Worm (Caenorhabditis elegans): ENCODE data around the gene T06E6.15.

T06E6.15 gene

DNA sequence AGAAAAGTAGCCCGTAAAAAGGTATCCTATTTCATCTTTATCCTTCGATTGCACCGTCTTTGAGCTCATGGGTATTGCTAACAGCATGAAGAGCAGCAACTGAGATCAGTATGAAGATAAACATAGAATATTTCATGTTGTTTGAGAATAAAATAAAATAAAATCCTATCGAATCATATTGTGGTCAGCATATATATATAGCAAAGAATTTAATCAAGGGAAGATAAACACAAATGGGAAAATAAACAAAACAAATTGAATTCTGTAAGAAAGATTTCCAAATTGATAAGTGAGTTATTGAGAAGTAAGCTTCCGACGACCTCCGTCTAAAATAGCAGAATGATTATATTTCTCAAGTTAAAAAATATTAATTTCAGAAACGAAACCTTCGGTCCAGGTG, 44.1 kb upstream of the T06E6.15 start, which contains the start of gene T26H5.10:
Gene T26H5.10 (minus strand): TSS at position 101 of the 400 bp plus-strand sequence.
- TF ChIP-seq unc-62 (GFP tag; optimal IDR thresholded peaks at IDR 0.05) (no peak), ceh-83 (GFP tag; optimal IDR thresholded peaks at IDR 0.05) (no peak), mab-5 (tag; optimal IDR thresholded peaks at IDR 0.05) (no peak), elt-3 (tag; optimal IDR thresholded peaks at IDR 0.05) (no peak), flh-1 (GFP tag; optimal IDR thresholded peaks at IDR 0.05) (no peak), mls-2 (tag; optimal IDR thresholded peaks at IDR 0.05) (no peak), hlh-1 (tag; optimal IDR thresholded peaks at IDR 0.05) (no peak), ham-2 (GFP tag; optimal IDR thresholded peaks at IDR 0.05) (no peak), unc-120 (tag; optimal IDR thresholded peaks at IDR 0.05; ENCODE audit: poor library complexity, severe bottlenecking) (no peak), lin-32 (GFP tag; optimal IDR thresholded peaks at IDR 0.05) (no peak), sptf-1 (tag; optimal IDR thresholded peaks at IDR 0.05) (no peak), snpc-4 (tag; optimal IDR thresholded peaks at IDR 0.05) (no peak), nhr-28 (tag; optimal IDR thresholded peaks at IDR 0.05) (no peak)

DNA sequence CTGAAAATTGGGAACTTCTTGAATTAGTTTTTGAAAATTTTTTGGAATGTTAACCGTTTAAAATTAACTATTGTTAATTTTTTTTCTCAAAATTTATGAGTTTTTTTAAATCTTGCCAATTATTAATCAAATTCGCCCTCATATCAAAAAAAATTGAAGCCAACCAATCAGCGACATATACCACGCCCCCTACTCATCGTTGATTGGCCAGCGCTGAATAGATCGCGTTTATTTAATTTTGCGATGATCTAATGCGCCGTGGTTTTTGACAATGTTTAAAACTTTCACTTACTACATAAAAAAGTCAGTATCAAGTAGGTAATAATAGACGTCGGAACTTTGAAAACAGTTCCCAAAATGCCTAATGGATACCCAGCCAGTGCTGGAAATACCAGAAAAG, 42.8 kb upstream of the T06E6.15 start:
- TF ChIP-seq sptf-1 (tag; optimal IDR thresholded peaks at IDR 0.05) (no peak), nhr-2 (tag; optimal IDR thresholded peaks at IDR 0.05) (no peak), nhr-237 (tag; optimal IDR thresholded peaks at IDR 0.05) (no peak), flh-1 (GFP tag; optimal IDR thresholded peaks at IDR 0.05) (no peak), drap-1 (GFP tag; optimal IDR thresholded peaks at IDR 0.05) (no peak), ceh-43 (GFP tag; optimal IDR thresholded peaks at IDR 0.05) (no peak), snpc-4 (tag; optimal IDR thresholded peaks at IDR 0.05) (no peak)

DNA sequence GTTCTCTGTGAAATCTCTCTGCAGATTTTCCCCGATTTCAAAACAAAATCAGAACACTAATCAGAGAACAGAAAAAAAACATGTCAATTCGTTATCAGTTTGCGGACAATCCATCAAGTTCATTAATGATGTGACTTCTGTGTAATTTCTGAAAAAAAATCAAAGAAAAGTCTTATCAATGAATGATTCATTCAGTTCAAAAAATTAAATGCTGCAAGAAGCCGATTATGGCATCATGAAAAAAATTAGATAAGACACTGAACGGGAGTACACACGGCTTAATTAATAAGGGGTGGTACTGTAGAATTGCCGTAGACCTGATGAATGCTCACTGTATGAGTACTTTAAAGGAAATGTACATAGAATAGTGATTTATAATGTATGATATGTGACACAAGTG, 36.5 kb upstream of the T06E6.15 start:
- TF ChIP-seq ztf-11 (tag; optimal IDR thresholded peaks at IDR 0.05) (no peak), mab-5 (tag; optimal IDR thresholded peaks at IDR 0.05) (no peak), mls-2 (tag; optimal IDR thresholded peaks at IDR 0.05) (no peak), lin-13 (tag; optimal IDR thresholded peaks at IDR 0.05) (no peak), sem-2 (GFP tag; optimal IDR thresholded peaks at IDR 0.05) (no peak), mep-1 (tag; optimal IDR thresholded peaks at IDR 0.05) (no peak), unc-39 (tag; optimal IDR thresholded peaks at IDR 0.05) (no peak), cnd-1 (tag; optimal IDR thresholded peaks at IDR 0.05) (no peak), nhr-76 (tag; optimal IDR thresholded peaks at IDR 0.05) (no peak), hlh-1 (tag; optimal IDR thresholded peaks at IDR 0.05) (no peak), nhr-12 (tag; optimal IDR thresholded peaks at IDR 0.05) (no peak), blmp-1 (tag; optimal IDR thresholded peaks at IDR 0.05) (no peak), nhr-237 (tag; optimal IDR thresholded peaks at IDR 0.05) (no peak), unc-62 (GFP tag; optimal IDR thresholded peaks at IDR 0.05) (no peak), ceh-43 (GFP tag; optimal IDR thresholded peaks at IDR 0.05) (no peak), ham-2 (GFP tag; optimal IDR thresholded peaks at IDR 0.05) (no peak)

DNA sequence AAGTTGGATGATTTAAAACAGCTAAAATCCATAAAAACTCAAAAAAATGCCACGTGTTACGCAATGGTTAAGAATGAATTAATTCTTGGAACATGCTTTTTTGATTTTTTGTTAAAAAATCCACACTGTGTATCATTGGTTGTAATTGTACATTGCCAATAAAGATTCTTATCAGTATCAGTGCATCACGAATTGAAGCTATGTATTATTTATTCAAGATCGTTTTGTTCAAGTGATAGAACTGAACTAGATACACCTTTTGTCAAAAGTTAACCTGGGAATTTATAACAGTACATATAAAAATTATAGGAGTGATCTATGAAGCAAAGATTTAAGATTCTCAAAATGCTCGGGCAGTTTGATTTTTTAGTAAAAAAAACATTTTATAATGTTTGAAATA, 35.1 kb upstream of the T06E6.15 start:
- TF ChIP-seq mab-5 (tag; optimal IDR thresholded peaks at IDR 0.05) (no peak), mep-1 (tag; optimal IDR thresholded peaks at IDR 0.05) (no peak), nhr-28 (tag; optimal IDR thresholded peaks at IDR 0.05) (no peak), sptf-1 (tag; optimal IDR thresholded peaks at IDR 0.05) (no peak), mls-2 (tag; optimal IDR thresholded peaks at IDR 0.05) (no peak)

DNA sequence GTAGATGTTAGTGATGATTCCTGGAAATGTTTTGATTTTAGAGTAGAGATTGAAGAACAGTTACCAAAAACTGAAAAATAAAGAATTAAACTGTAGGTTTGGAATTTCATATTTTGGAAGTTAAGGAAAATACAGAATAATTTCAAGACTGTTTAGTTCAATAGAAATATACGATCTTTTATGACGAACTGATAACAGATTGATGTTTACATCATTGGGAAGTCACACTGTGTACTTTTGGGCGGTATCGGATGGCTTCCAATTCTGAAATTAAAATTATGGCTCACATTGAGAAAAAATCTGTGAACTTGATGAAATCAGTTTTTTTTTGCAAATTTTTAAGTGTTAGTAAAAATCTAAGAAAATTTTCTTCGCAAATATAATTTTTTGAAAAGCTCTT, 32.9 kb upstream of the T06E6.15 start, which contains the start of gene T26H5.8:
Gene T26H5.8 (minus strand): TSS at position 270 of the 400 bp plus-strand sequence.
- no peak for TF ChIP-seq M03D4.4 (tag; optimal IDR thresholded peaks at IDR 0.05)
- no peak for TF ChIP-seq ces-1 (GFP tag; optimal IDR thresholded peaks at IDR 0.05)
- no peak for TF ChIP-seq unc-62 (GFP tag; optimal IDR thresholded peaks at IDR 0.05)
- no peak for TF ChIP-seq sem-2 (GFP tag; optimal IDR thresholded peaks at IDR 0.05)
- no peak for TF ChIP-seq mls-2 (tag; optimal IDR thresholded peaks at IDR 0.05)
- no peak for TF ChIP-seq snpc-4 (tag; optimal IDR thresholded peaks at IDR 0.05)
- no peak for TF ChIP-seq hlh-1 (tag; optimal IDR thresholded peaks at IDR 0.05)
- TF ChIP-seq elt-3 (tag; optimal IDR thresholded peaks at IDR 0.05) = no peak
- TF ChIP-seq lin-32 (GFP tag; optimal IDR thresholded peaks at IDR 0.05) = no peak
- no peak for TF ChIP-seq elt-1 (tag; optimal IDR thresholded peaks at IDR 0.05; ENCODE audit: borderline replicate concordance, insufficient read depth)
- TF ChIP-seq unc-120 (tag; optimal IDR thresholded peaks at IDR 0.05; ENCODE audit: poor library complexity, severe bottlenecking) = no peak
- no peak for TF ChIP-seq lin-13 (tag; optimal IDR thresholded peaks at IDR 0.05)
- TF ChIP-seq zip-8 (tag; optimal IDR thresholded peaks at IDR 0.05) = no peak
- no peak for TF ChIP-seq ceh-43 (GFP tag; optimal IDR thresholded peaks at IDR 0.05)
